Worm (Caenorhabditis elegans) whole organism, late embryonic: ENCODE results near the gene ugt-63.

Source experiments
- ama-1 ChIP-seq: fragments of 150-350 bp; optimal IDR thresholded peaks from 2 replicates; lab custom pipeline; 2014
- ceh-18 ChIP-seq: sonication (generic microtip); optimal IDR thresholded peaks from 2 replicates; lab custom pipeline; 2016; ENCODE audit warnings: missing genetic modification characterization, missing compliant biosample characterization
- ceh-30 ChIP-seq: fragments of 150-350 bp; optimal IDR thresholded peaks from 2 replicates; lab custom pipeline; 2014; ENCODE audit warnings: missing biosample characterization, missing genetic modification characterization
- elt-2 ChIP-seq: sonication (generic microtip); optimal IDR thresholded peaks from 2 replicates; lab custom pipeline; 2016; ENCODE audit warnings: missing genetic modification reagents, missing genetic modification characterization, missing compliant biosample characterization
- gmeb-2 ChIP-seq: sonication (generic microtip); optimal IDR thresholded peaks from 2 replicates; lab custom pipeline; 2016; ENCODE audit warnings: missing genetic modification characterization, inconsistent platforms, missing compliant biosample characterization
- hlh-13 ChIP-seq: fragments of 200-800 bp; sonication (Bioruptor generic); optimal IDR thresholded peaks from 2 replicates; lab custom pipeline; 2018; ENCODE audit warnings: mild to moderate bottlenecking, missing genetic modification characterization, missing compliant biosample characterization
- hlh-30 ChIP-seq: sonication (generic microtip); optimal IDR thresholded peaks from 2 replicates; lab custom pipeline; 2017; ENCODE audit warnings: antibody characterized with exemption, missing genetic modification characterization, missing compliant biosample characterization; ENCODE audit not compliant: insufficient read depth
- pag-3 ChIP-seq: sonication (generic microtip); optimal IDR thresholded peaks from 2 replicates; lab custom pipeline; 2016; ENCODE audit warnings: missing compliant biosample characterization, missing genetic modification characterization, borderline replicate concordance
- pha-4 ChIP-seq: fragments of 150-350 bp; optimal IDR thresholded peaks from 2 replicates; lab custom pipeline; 2018; ENCODE audit warnings: missing biosample characterization, missing genetic modification reagents, missing genetic modification characterization
- pros-1 ChIP-seq: fragments of 150-350 bp; optimal IDR thresholded peaks from 2 replicates; lab custom pipeline; 2014; ENCODE audit warnings: missing biosample characterization, missing genetic modification reagents, missing genetic modification characterization
- sdc-2 ChIP-seq: sonication (generic microtip); optimal IDR thresholded peaks from 2 replicates; lab custom pipeline; 2016; ENCODE audit warnings: missing genotype, missing genetic modification characterization, missing compliant biosample characterization

ce11 chrV:5119109-5119508, 8.5 kb upstream of the ugt-63 start, which contains the start of gene C04F5.9:
- TF ChIP-seq hlh-30 (no peak), ceh-30 (tag; lab: Kevin White, UChicago) (no peak), pros-1 (no peak), pag-3 (no peak), ama-1 (lab: Kevin White, UChicago) (no peak), gmeb-2 (tag; lab: Kevin White, UChicago) (no peak), ceh-18 (tag; lab: Kevin White, UChicago) (no peak), hlh-13 (GFP tag; lab: Kevin White, UChicago) (no peak), pha-4 (tag; lab: Kevin White, UChicago) (no peak), elt-2 (tag; lab: Kevin White, UChicago) (no peak), sdc-2 (no peak)
